Worm (Caenorhabditis elegans) whole organism, L3 larva: ENCODE data around the gene F17C11.11.

Experiments
- pha-4 ChIP-seq: fragments of 150-350 bp; optimal IDR thresholded peaks from 2 replicates; lab custom pipeline; 2014; ENCODE audit warnings: missing biosample characterization, missing genetic modification reagents, missing genetic modification characterization
- tbx-2 ChIP-seq: sonication (generic microtip); optimal IDR thresholded peaks from 2 replicates; lab custom pipeline; 2016; ENCODE audit warnings: mild to moderate bottlenecking, missing genetic modification characterization, missing compliant biosample characterization

DNA sequence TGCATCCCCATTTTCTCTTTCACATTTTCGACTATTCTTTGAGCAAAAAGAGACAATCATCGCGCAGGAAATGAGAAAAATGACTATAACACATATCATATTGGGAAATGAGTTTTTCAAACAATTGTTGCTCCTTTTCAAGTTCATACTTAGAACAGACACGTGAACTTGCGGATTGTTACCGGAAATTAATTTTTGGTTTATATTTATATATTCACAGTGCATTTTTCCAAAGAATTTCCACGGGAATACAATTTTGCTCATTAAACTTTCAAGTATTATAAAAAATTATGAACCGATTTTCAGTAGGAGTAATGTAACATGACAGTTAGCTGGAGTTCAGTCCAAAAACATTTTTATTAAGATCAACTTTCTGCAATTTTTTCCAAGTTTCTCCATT, 15.4 kb downstream of the F17C11.11 start, which contains the start of gene F58B4.7:
- TF ChIP-seq tbx-2 (tag; lab: Kevin White, UChicago): no peak
- no peak for TF ChIP-seq pha-4 (tag; lab: Kevin White, UChicago)
